Worm (Caenorhabditis elegans) whole organism, L2 larva: ENCODE data around the gene cyp-29A2.

ENCODE experiments used
- C34F6.9 ChIP-seq: fragments of 150-350 bp; optimal IDR thresholded peaks from 2 replicates; lab custom pipeline; 2014; ENCODE audit warnings: missing biosample characterization, missing genetic modification characterization
- F13H6.1 ChIP-seq: sonication (generic microtip); optimal IDR thresholded peaks from 2 replicates; lab custom pipeline; 2016; ENCODE audit warnings: missing genetic modification characterization, missing compliant biosample characterization
- alr-1 ChIP-seq: fragments of 150-350 bp; optimal IDR thresholded peaks from 2 replicates; lab custom pipeline; 2014; ENCODE audit warnings: missing biosample characterization, missing genetic modification characterization
- aly-2 ChIP-seq: fragments of 150-350 bp; optimal IDR thresholded peaks from 2 replicates; lab custom pipeline; 2014; ENCODE audit warnings: missing biosample characterization, missing genetic modification characterization
- ama-1 ChIP-seq: fragments of 150-350 bp; optimal IDR thresholded peaks from 2 replicates; lab custom pipeline; 2018; ENCODE audit warnings: inconsistent platforms
- blmp-1 ChIP-seq: sonication (generic microtip); optimal IDR thresholded peaks from 2 replicates; lab custom pipeline; 2017; ENCODE audit warnings: missing genetic modification characterization, mild to moderate bottlenecking, missing compliant biosample characterization, antibody characterized with exemption, moderate library complexity; ENCODE audit not compliant: insufficient read depth
- ceh-16 ChIP-seq: fragments of 150-350 bp; optimal IDR thresholded peaks from 2 replicates; lab custom pipeline; 2014; ENCODE audit warnings: missing biosample characterization, missing genetic modification characterization
- ceh-82 ChIP-seq: fragments of 150-350 bp; optimal IDR thresholded peaks from 2 replicates; lab custom pipeline; 2014; ENCODE audit warnings: missing biosample characterization, missing genetic modification characterization
- crh-2 ChIP-seq: sonication (generic microtip); optimal IDR thresholded peaks from 2 replicates; lab custom pipeline; 2017; ENCODE audit warnings: missing biosample characterization, missing genetic modification characterization
- dmd-4 ChIP-seq: sonication (generic microtip); optimal IDR thresholded peaks from 2 replicates; lab custom pipeline; 2017; ENCODE audit warnings: missing biosample characterization, missing genetic modification characterization
- elt-1 ChIP-seq: fragments of 150-350 bp; optimal IDR thresholded peaks from 2 replicates; lab custom pipeline; 2014; ENCODE audit warnings: missing biosample characterization, missing genetic modification characterization
- elt-3 ChIP-seq: sonication (generic microtip); optimal IDR thresholded peaks from 2 replicates; lab custom pipeline; 2017; ENCODE audit warnings: missing biosample characterization, missing genetic modification characterization
- fos-1 ChIP-seq: fragments of 150-350 bp; optimal IDR thresholded peaks from 2 replicates; lab custom pipeline; 2014; ENCODE audit warnings: missing biosample characterization, missing genetic modification characterization
- gmeb-1 ChIP-seq: fragments of 150-350 bp; optimal IDR thresholded peaks from 2 replicates; lab custom pipeline; 2014; ENCODE audit warnings: missing biosample characterization, missing genetic modification characterization
- lin-11 ChIP-seq: fragments of 150-350 bp; sonication (generic microtip); optimal IDR thresholded peaks from 2 replicates; lab custom pipeline; 2014; ENCODE audit warnings: missing biosample characterization, missing genetic modification characterization, inconsistent platforms, mixed read lengths
- lin-13 ChIP-seq: fragments of 150-350 bp; optimal IDR thresholded peaks from 2 replicates; lab custom pipeline; 2014; ENCODE audit warnings: missing biosample characterization, missing genetic modification reagents, missing genetic modification characterization
- lsy-2 ChIP-seq, 2 experiments: fragments of 150-350 bp in 1 of 2; sonication (generic microtip) in 1 of 2; optimal IDR thresholded peaks; 2 replicates each; lab custom pipeline; 2014 to 2017; ENCODE audit warnings: missing biosample characterization in 2 of 2, missing genetic modification characterization in 2 of 2
- mdl-1 ChIP-seq, 2 experiments: fragments of 150-350 bp in 1 of 2; sonication (generic microtip) in 1 of 2; optimal IDR thresholded peaks; 2 replicates each; lab custom pipeline; 2017; ENCODE audit warnings: missing biosample characterization in 2 of 2, missing genetic modification characterization in 2 of 2
- nhr-10 ChIP-seq: sonication (generic microtip); optimal IDR thresholded peaks from 2 replicates; lab custom pipeline; 2017; ENCODE audit warnings: missing biosample characterization, missing genetic modification characterization
- nhr-11 ChIP-seq: fragments of 150-350 bp; optimal IDR thresholded peaks from 2 replicates; lab custom pipeline; 2014; ENCODE audit warnings: missing biosample characterization, missing genetic modification characterization
- nhr-12 ChIP-seq: fragments of 150-350 bp; optimal IDR thresholded peaks from 2 replicates; lab custom pipeline; 2014; ENCODE audit warnings: missing biosample characterization, missing genetic modification characterization
- nhr-129 ChIP-seq: fragments of 150-350 bp; optimal IDR thresholded peaks from 2 replicates; lab custom pipeline; 2014; ENCODE audit warnings: missing biosample characterization, missing genetic modification characterization
- nhr-23 ChIP-seq: fragments of 150-350 bp; optimal IDR thresholded peaks from 2 replicates; lab custom pipeline; 2014; ENCODE audit warnings: missing biosample characterization, missing genetic modification reagents, missing genetic modification characterization
- nhr-237 ChIP-seq: fragments of 150-350 bp; optimal IDR thresholded peaks from 2 replicates; lab custom pipeline; 2014; ENCODE audit warnings: missing biosample characterization, missing genetic modification characterization
- nhr-25 ChIP-seq: fragments of 150-350 bp; sonication (generic microtip); optimal IDR thresholded peaks from 3 replicates; lab custom pipeline; 2014; ENCODE audit warnings: missing biosample characterization, missing genetic modification characterization
- nhr-6 ChIP-seq: fragments of 150-350 bp; optimal IDR thresholded peaks from 2 replicates; lab custom pipeline; 2014; ENCODE audit warnings: missing biosample characterization, missing genetic modification characterization
- peb-1 ChIP-seq: fragments of 150-350 bp; optimal IDR thresholded peaks from 2 replicates; lab custom pipeline; 2014; ENCODE audit warnings: missing biosample characterization, missing genetic modification characterization
- sem-4 ChIP-seq: fragments of 150-350 bp; optimal IDR thresholded peaks from 2 replicates; lab custom pipeline; 2014; ENCODE audit warnings: missing biosample characterization, missing genetic modification reagents, missing genetic modification characterization
- skn-1 ChIP-seq: sonication (generic microtip); optimal IDR thresholded peaks from 2 replicates; lab custom pipeline; 2017; ENCODE audit warnings: missing biosample characterization, missing genetic modification characterization
- sma-3 ChIP-seq: sonication (generic microtip); optimal IDR thresholded peaks from 2 replicates; lab custom pipeline; 2016; ENCODE audit warnings: missing genetic modification reagents, missing genetic modification characterization, missing compliant biosample characterization
- sma-9 ChIP-seq, 2 experiments: fragments of 150-350 bp in 1 of 2; sonication (generic microtip) in 1 of 2; optimal IDR thresholded peaks; 2 replicates each; lab custom pipeline; 2014 to 2016; ENCODE audit warnings: missing genetic modification characterization in 2 of 2, mild to moderate bottlenecking in 1 of 2, missing biosample characterization in 1 of 2, missing compliant biosample characterization in 1 of 2, missing genetic modification reagents in 1 of 2, moderate library complexity in 1 of 2
- unc-39 ChIP-seq: fragments of 150-350 bp; optimal IDR thresholded peaks from 2 replicates; lab custom pipeline; 2014; ENCODE audit warnings: missing biosample characterization, missing genetic modification characterization
- unc-55 ChIP-seq: fragments of 150-350 bp; sonication (generic microtip); optimal IDR thresholded peaks from 3 replicates; lab custom pipeline; 2014; ENCODE audit warnings: missing biosample characterization, missing genetic modification reagents, missing genetic modification characterization
- unc-62 ChIP-seq: fragments of 150-350 bp; optimal IDR thresholded peaks from 2 replicates; lab custom pipeline; 2014; ENCODE audit warnings: missing biosample characterization, missing genetic modification reagents, missing genetic modification characterization
- ztf-1 ChIP-seq: fragments of 200-800 bp; sonication (Bioruptor generic); conservative IDR thresholded peaks from 2 replicates; pipeline ENCODE4 v1.3.6; 2022; ENCODE audit warnings: missing genetic modification characterization, missing compliant biosample characterization
- ztf-11 ChIP-seq: sonication (generic microtip); optimal IDR thresholded peaks from 2 replicates; lab custom pipeline; 2017; ENCODE audit warnings: missing biosample characterization, missing genetic modification characterization
- ztf-4 ChIP-seq: fragments of 150-350 bp; optimal IDR thresholded peaks from 2 replicates; lab custom pipeline; 2014; ENCODE audit warnings: missing biosample characterization, missing genetic modification characterization

Gene cyp-29A2

DNA sequence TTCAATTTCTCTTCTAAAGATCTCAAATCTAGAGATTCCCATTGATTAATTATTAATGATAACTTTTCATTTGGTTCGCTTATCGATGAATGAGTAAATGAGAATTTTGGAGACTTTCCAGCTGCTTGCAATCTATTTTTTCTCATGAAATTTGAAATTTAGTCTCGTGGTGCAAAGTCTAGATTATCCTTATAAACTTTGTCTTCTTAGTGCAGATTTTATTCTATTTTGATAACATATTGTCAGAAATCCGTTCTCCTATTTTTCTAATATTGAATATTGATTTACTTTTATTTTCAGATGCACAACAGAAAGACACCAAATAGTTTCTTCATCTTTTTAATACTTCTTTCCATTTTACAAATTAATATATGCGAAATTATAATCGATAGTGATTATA is 26.4 kb upstream of the cyp-29A2 start, which contains the start of gene lgc-49:
TSS of gene lgc-49 (plus strand) at position 301 of the 400 bp plus-strand sequence.
- no peak for TF ChIP-seq sma-9 (GFP tag; optimal IDR thresholded peaks at IDR 0.05; lab: Kevin White, UChicago)
- no peak for TF ChIP-seq sma-9 (tag; optimal IDR thresholded peaks at IDR 0.05; lab: Kevin White, UChicago)
- no peak for TF ChIP-seq gmeb-1 (tag; lab: Kevin White, UChicago)
- no peak for TF ChIP-seq blmp-1 (tag; lab: Kevin White, UChicago)
- no peak for TF ChIP-seq elt-3 (tag; lab: Kevin White, UChicago)
- TF ChIP-seq ztf-4 (tag; lab: Kevin White, UChicago): no peak
- TF ChIP-seq sma-3 (GFP tag; lab: Kevin White, UChicago): no peak
- TF ChIP-seq aly-2 (tag; lab: Kevin White, UChicago): no peak
- TF ChIP-seq unc-39 (tag; lab: Kevin White, UChicago): no peak
- TF ChIP-seq nhr-10 (tag; lab: Kevin White, UChicago): no peak
- no peak for TF ChIP-seq ztf-11 (tag; lab: Kevin White, UChicago)
- no peak for TF ChIP-seq dmd-4 (tag; lab: Kevin White, UChicago)
- no peak for TF ChIP-seq nhr-25 (tag; lab: Kevin White, UChicago)
- TF ChIP-seq unc-62 (GFP tag; lab: Kevin White, UChicago): no peak
- no peak for TF ChIP-seq alr-1 (tag; lab: Kevin White, UChicago)
- TF ChIP-seq ama-1 (lab: Kevin White, UChicago): no peak
- TF ChIP-seq ztf-1 (GFP tag; lab: Robert Waterston, UW): no peak
- TF ChIP-seq nhr-237 (tag; lab: Kevin White, UChicago): no peak

DNA sequence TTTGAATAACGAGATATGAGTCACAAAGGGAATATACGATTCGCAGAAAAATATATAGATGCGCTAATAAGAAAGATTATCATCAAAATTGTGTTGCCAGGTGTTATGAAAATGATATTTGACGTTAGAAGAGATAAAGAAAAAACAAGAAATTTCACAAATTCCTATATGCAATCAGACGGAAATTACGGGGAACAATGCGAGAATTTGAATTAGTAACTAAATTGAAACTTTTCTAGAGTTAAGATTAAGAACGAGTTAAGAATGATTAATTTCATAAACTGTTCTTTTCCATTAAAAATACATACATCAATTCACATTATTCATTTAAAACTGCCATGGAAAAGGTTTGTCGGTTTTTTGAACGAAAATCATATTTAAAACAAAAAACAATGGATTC is 21.3 kb upstream of the cyp-29A2 start, which contains the start of gene clc-6:
TSS of gene clc-6 (minus strand) at position 101 of the 400 bp plus-strand sequence.
- TF ChIP-seq aly-2 (tag; lab: Kevin White, UChicago) (no peak), unc-55 (GFP tag; lab: Kevin White, UChicago) (no peak), skn-1 (no peak), nhr-237 (tag; lab: Kevin White, UChicago) (no peak), elt-1 (no peak), F13H6.1 (no peak), ceh-82 (tag; lab: Kevin White, UChicago) (no peak), lin-11 (tag; lab: Kevin White, UChicago) (no peak), nhr-11 (tag; lab: Kevin White, UChicago) (no peak), lsy-2 (tag; optimal IDR thresholded peaks at IDR 0.05; lab: Kevin White, UChicago) (no peak)

DNA sequence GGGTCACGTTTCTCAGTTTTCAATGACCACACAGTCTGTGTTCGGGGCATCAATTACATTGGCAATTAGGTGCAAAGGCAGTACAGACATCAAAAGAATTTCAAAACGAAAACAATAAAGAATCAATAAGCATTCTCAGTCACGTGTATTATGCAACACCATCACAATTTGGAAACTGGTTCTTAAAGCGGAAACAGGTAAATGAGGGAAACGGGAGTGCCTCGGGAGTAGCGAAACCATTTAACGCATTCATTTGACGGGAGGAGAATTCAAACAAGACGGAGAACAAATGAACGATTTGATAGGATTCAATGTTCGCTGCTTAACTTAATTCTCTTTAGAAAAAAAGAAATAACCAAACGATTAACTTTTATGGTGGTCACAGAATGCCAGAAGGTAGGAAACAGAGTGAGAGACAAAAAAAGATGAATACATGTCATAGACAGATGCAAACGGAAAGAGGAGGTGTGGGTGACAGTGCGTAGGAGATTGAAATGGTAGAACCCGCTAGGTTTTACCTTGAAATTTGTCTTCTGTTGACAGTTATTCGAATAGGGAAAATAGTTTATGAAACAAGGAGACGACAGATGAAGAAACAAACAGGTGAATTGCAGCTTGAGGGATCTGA is 20.6 kb upstream of the cyp-29A2 start:
- TF ChIP-seq fos-1 (peak; percentile 5), mdl-1 (tag; optimal IDR thresholded peaks at IDR 0.05; lab: Kevin White, UChicago) (no peak), sem-4 (tag; lab: Kevin White, UChicago) (peak; percentile 41), ama-1 (lab: Kevin White, UChicago) (no peak), ceh-16 (tag; lab: Kevin White, UChicago) (peak; percentile 46), crh-2 (tag; lab: Kevin White, UChicago) (peak; percentile 45), F13H6.1 (peak; percentile 30), nhr-6 (peak; percentile 31), nhr-25 (tag; lab: Kevin White, UChicago) (peak; percentile 72), blmp-1 (tag; lab: Kevin White, UChicago) (peak; percentile 8), sma-9 (GFP tag; optimal IDR thresholded peaks at IDR 0.05; lab: Kevin White, UChicago) (peak; percentile 49), sma-9 (tag; optimal IDR thresholded peaks at IDR 0.05; lab: Kevin White, UChicago) (no peak), elt-1 (no peak), nhr-129 (peak; percentile 31), nhr-12 (tag; lab: Kevin White, UChicago) (no peak), nhr-11 (tag; lab: Kevin White, UChicago) (no peak), C34F6.9 (no peak), nhr-23 (tag; lab: Kevin White, UChicago) (no peak), lin-13 (GFP tag; lab: Kevin White, UChicago) (no peak)

DNA sequence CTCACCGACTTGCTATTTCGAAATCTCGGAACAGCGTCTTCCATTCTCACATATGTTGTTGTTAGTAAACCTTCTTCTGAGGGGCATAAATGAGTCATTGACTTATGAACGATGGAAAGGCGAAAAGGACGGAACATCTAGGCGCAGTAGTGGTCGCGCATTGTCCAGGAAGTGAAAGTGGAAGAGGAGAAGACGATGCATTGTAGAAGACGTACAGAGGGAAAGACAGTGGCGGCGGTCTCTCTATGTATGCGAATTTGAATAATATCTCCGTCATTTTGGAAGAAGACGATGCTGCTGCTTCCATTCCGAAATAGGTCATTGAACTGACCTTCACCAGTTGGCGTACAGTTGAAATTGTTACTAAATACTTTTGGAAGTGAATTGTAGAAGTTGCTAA is 19.3 kb upstream of the cyp-29A2 start:
- TF ChIP-seq ceh-16 (tag; lab: Kevin White, UChicago) (peak; percentile 53), peb-1 (tag; lab: Kevin White, UChicago) (no peak), blmp-1 (tag; lab: Kevin White, UChicago) (peak; percentile 67)
